Fruit fly (Drosophila melanogaster) S2 (cell line): ENCODE measurements around the gene Tgi.

Source experiments
- CG8478 ChIP-seq: fragments of >200 bp; optimal IDR thresholded peaks from 2 replicates; lab custom pipeline; 2018
- CTCF ChIP-seq, 2 experiments: fragments of >200 bp; optimal IDR thresholded peaks; 2 replicates each; lab custom pipeline; 2018

Gene Tgi

dm6 chr3L:13486041-13486859, at the start of gene Tgi, which contains the start of gene Abp1:
Gene Tgi (plus strand): TSS chr3L:13486797.
Gene Abp1 (minus strand): TSS chr3L:13486280.
- peak; percentile 58 to 59 for TF ChIP-seq CTCF (optimal IDR thresholded peaks at IDR 0.05; lab: Kevin White, UChicago)
- no peak for TF ChIP-seq CG8478 (lab: Kevin White, UChicago)

- TF ChIP-seq CG8478 (lab: Kevin White, UChicago) = no peak
- no peak for TF ChIP-seq CTCF (optimal IDR thresholded peaks at IDR 0.05; lab: Kevin White, UChicago)
Observed at dm6 chr3L:13437036-13437435, 49.6 kb upstream of the Tgi start, which contains the start of gene CG10154. Gene CG10154 (minus strand): TSS chr3L:13437136.

- TF ChIP-seq CTCF (optimal IDR thresholded peaks at IDR 0.05; lab: Kevin White, UChicago) (no peak), CG8478 (lab: Kevin White, UChicago) (no peak)
Observed at dm6 chr3L:13437654-13438053, 48.9 kb upstream of the Tgi start, which contains the start of gene CG10725. Gene CG10725 (plus strand): TSS chr3L:13437954.

DNA sequence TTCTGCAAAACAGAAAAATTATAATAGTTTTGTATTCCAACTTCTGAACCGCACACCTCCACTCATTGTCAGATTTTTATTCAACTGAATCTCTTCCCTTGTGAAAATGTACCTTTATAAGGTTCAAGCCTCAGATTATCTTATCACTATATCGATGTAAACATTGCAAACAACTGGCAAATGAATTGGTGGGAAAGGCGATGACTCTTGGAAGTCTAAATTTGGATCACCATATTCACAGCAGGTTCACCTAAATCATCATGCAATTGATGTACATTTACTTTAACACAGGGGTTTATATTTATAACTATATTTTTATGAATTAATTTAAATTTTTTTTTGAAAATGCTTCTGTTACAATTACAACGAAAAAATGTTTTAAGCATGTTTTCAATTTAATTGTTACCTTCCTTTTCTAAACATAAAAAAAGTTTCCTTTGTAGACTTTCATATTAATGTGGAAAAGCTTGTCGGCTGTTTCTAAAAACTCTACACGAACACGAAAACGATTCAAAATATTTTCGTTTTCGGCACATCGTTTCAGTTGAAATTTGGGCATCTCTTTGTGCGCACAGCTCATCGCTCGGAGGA, 46.1 kb upstream of the Tgi start, which contains the start of the genes CG10140 and CG14109:
Gene CG10140, minus strand, starts transcription at position 101 of the 591 bp plus-strand sequence.
Gene CG14109, plus strand, starts transcription at position 541 of the 591 bp plus-strand sequence.
- TF ChIP-seq CTCF (optimal IDR thresholded peaks at IDR 0.05; lab: Kevin White, UChicago) = no peak
- no peak for TF ChIP-seq CG8478 (lab: Kevin White, UChicago)

- TF ChIP-seq CTCF (optimal IDR thresholded peaks at IDR 0.05; lab: Kevin White, UChicago) (no peak), CG8478 (lab: Kevin White, UChicago) (no peak)
Observed at dm6 chr3L:13442400-13442799, 44.2 kb upstream of the Tgi start, which contains the start of gene cmb. Gene cmb (plus strand): TSS chr3L:13442594.

DNA sequence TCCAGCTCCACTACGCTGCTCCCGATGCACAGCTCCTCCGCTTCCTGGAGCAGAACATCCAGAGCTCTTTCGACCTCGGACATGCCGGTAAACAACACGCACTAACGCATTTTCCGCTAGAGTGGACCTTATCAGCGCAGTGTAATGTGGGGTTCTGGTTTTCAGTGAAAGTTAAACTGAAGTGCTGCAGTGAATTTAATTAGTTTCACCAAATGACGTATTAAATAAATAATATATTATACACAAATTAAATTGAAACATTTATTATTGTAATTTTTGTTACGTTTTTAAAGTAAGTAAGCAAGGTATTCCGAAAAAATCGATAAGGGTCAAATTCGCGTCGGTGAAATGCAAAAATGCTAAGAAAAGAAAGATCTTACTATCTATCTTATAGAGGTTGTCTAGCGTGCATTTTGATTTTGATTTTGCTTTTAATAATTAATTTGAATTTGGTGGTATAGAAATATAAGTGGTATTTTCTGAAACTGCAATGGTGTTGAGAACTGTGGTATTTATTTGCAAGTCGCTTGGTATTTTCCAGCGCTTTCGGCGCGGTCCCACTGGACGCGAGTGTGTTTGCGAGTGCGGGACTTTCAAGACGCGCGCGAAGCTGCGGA, 36.3 kb upstream of the Tgi start, which contains the start of the genes JMJD7 and CG10738:
Gene JMJD7, minus strand, starts transcription at position 107 of the 617 bp plus-strand sequence.
Gene CG10738, plus strand, starts transcription at position 594 of the 617 bp plus-strand sequence.
- TF ChIP-seq CTCF (optimal IDR thresholded peaks at IDR 0.05; lab: Kevin White, UChicago) (no peak), CG8478 (lab: Kevin White, UChicago) (no peak)

- TF ChIP-seq CTCF (optimal IDR thresholded peaks at IDR 0.05; lab: Kevin White, UChicago) (no peak), CG8478 (lab: Kevin White, UChicago) (no peak)
Observed at dm6 chr3L:13451562-13451961, 35.0 kb upstream of the Tgi start.

- TF ChIP-seq CTCF (optimal IDR thresholded peaks at IDR 0.05; lab: Kevin White, UChicago) (no peak), CG8478 (lab: Kevin White, UChicago) (no peak)
Observed at dm6 chr3L:13452281-13452680, 34.3 kb upstream of the Tgi start.

DNA sequence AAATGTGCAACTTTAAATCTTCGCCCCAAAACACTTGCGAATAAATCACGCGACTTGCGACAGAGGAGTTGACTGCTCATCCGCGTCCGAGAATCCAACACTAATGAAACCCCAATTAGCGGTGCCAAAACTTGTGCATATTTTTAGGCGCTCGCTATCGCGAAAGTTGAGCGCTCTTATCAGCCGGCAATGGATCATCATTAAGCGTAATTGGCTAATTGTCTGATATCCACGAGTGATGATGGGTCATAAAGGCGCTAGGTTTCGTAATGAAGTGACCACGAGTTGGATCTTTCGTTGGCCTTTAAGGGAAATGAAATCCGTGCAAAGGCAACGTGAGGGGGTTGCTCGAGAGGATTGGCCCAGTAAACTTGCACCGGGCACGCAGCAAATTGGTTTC, 31.8 kb upstream of the Tgi start:
- TF ChIP-seq CTCF (optimal IDR thresholded peaks at IDR 0.05; lab: Kevin White, UChicago) (no peak), CG8478 (lab: Kevin White, UChicago) (no peak)

DNA sequence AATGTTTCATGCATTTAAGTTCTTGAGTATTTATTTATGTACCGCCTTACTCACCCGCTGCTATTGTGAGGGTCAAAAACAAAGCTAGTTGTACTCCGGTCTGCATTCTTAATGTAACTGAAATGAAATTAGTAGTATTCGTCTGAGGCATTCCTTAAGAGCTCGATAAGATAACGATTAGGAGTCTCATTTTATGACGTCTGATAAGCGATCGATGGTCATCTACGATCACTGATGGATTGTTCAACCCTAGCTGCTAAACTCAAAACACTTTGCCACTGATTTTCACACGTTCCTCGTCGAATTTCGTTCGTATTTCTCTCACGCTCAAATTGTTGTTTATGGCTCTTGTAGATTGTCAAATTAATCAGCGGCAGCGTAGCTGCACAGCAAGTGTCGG, 29.5 kb upstream of the Tgi start, which contains the start of gene CG10116:
Gene CG10116, minus strand, starts transcription at position 106 of the 400 bp plus-strand sequence.
- no peak for TF ChIP-seq CTCF (optimal IDR thresholded peaks at IDR 0.05; lab: Kevin White, UChicago)
- TF ChIP-seq CG8478 (lab: Kevin White, UChicago) = no peak

DNA sequence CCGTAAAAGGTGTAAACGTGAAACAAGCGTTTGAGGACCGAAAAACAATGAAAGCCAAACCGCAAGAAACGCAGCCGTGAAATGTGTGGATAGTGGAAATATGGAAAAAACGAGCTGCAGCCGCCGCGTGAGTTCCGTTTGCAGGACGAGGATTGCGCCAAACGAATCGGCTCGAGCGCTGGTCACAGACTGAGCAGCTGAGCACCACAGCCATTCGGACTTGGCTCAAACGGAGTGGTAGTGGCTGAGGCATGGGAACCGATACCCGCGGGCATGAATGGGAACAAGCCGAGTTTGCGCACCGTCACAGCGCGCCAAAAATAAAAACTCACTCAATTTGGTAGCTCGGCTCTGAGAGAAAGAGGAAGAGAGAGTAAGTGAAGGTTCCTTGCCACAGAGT, 12.0 kb upstream of the Tgi start, which contains the start of gene CG10089:
Gene CG10089, minus strand, starts transcription at position 181 of the 400 bp plus-strand sequence.
- TF ChIP-seq CTCF (optimal IDR thresholded peaks at IDR 0.05; lab: Kevin White, UChicago) (no peak), CG8478 (lab: Kevin White, UChicago) (no peak)

- TF ChIP-seq CG8478 (lab: Kevin White, UChicago) (no peak), CTCF (optimal IDR thresholded peaks at IDR 0.05; lab: Kevin White, UChicago) (no peak)
Observed at dm6 chr3L:13476070-13476469, 10.5 kb upstream of the Tgi start.

DNA sequence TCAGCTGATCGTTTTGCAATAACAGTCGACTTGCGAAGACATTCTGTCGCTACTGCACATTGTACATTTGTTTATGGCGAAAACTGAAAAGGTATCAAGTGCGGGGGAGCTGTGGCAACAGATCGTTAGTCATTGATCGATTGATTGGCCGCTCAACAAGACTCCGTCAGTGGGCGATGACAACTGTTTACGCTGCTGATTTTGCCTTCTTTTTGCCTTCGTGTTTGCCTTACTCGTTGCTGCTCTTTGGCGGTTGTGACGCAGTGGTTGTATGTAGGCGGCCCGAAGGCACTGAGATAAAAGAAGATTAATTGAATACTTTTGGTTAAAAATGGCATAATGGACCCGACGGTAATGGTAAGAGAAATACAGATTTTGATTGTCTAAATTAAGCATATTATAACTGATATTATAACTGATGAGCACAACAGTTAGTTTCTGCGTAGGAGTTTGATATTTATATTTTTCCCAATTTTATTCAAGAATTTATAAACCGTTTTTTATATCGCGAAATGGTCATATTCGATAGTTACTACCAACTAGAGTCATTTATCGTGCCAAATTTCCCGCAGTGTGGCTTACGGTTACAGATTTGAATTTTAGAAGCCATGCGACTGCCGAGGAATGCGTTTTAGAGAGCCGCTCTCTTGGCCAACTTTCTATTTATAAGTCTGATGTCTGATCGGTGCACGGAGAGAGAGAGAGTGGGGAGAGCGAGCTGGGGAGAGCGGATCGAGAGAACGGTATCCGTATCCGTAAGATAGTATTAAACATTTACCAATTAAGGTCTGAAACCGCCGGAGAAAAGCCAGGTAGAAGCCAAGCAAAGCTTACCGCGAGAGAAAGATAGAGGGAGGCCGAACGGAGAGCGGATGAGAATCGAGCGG, 9.8 kb upstream of the Tgi start:
- TF ChIP-seq CTCF (optimal IDR thresholded peaks at IDR 0.05; lab: Kevin White, UChicago) (no peak), CG8478 (lab: Kevin White, UChicago) (no peak)
